Worm (Caenorhabditis elegans) whole organism, young adult: ENCODE measurements around the gene scl-10.

Experiments
- B0019.2 ChIP-seq: fragments of 200-800 bp; sonication (Bioruptor generic); conservative IDR thresholded peaks from 2 replicates; pipeline ENCODE4 v1.3.6; 2022; ENCODE audit warnings: missing genetic modification reagents, missing genetic modification characterization, missing compliant biosample characterization
- B0336.3 ChIP-seq: fragments of 200-800 bp; sonication (Bioruptor generic); IDR thresholded peaks from 2 replicates; pipeline ENCODE4 v1.3.6; 2022; ENCODE audit warnings: missing genetic modification characterization, missing compliant biosample characterization
- C06A6.2 ChIP-seq: fragments of 200-800 bp; sonication (Bioruptor generic); conservative IDR thresholded peaks from 2 replicates; pipeline ENCODE4 v1.3.6; 2022; ENCODE audit warnings: missing genetic modification characterization, missing compliant biosample characterization
- F10E7.11 ChIP-seq: sonication (generic microtip); optimal IDR thresholded peaks from 2 replicates; lab custom pipeline; 2017; ENCODE audit warnings: mild to moderate bottlenecking, missing genetic modification characterization, moderate library complexity, missing compliant biosample characterization
- F33H1.4 ChIP-seq: fragments of 200-800 bp; sonication (Bioruptor generic); IDR thresholded peaks from 2 replicates; pipeline ENCODE4 v1.3.6; 2022; ENCODE audit warnings: missing genetic modification reagents, missing genetic modification characterization, missing compliant biosample characterization
- F37B4.10 ChIP-seq: fragments of 200-800 bp; sonication (Bioruptor generic); IDR thresholded peaks from 2 replicates; pipeline ENCODE4 v1.3.6; 2022; ENCODE audit warnings: missing genetic modification characterization, missing compliant biosample characterization
- K11D2.4 ChIP-seq: fragments of 200-800 bp; sonication (Bioruptor generic); IDR thresholded peaks from 2 replicates; pipeline ENCODE4 v1.3.6; 2022; ENCODE audit warnings: missing genetic modification reagents, missing genetic modification characterization, missing compliant biosample characterization
- akir-1 ChIP-seq: fragments of 200-800 bp; sonication (Bioruptor generic); optimal IDR thresholded peaks from 2 replicates; lab custom pipeline; 2018; ENCODE audit warnings: mild to moderate bottlenecking, missing genetic modification characterization, moderate library complexity, missing compliant biosample characterization
- aptf-2 ChIP-seq: fragments of 200-800 bp; sonication (Bioruptor generic); conservative IDR thresholded peaks from 2 replicates; pipeline ENCODE4 v1.3.6; 2022; ENCODE audit warnings: missing genetic modification reagents, missing genetic modification characterization, missing compliant biosample characterization
- aptf-3 ChIP-seq: fragments of 200-800 bp; sonication (Bioruptor generic); IDR thresholded peaks from 2 replicates; pipeline ENCODE4 v1.3.6; 2022; ENCODE audit warnings: missing genetic modification characterization, missing compliant biosample characterization
- bed-2 ChIP-seq: fragments of 200-800 bp; sonication (Bioruptor generic); IDR thresholded peaks from 2 replicates; pipeline ENCODE4 v1.3.6; 2022; ENCODE audit warnings: missing genetic modification reagents, missing genetic modification characterization, missing compliant biosample characterization
- cebp-2 ChIP-seq: fragments of 200-800 bp; sonication (Bioruptor generic); IDR thresholded peaks from 2 replicates; pipeline ENCODE4 v1.3.6; 2022; ENCODE audit warnings: missing genetic modification characterization, missing compliant biosample characterization
- ceh-91 ChIP-seq: fragments of 200-800 bp; sonication (Bioruptor generic); IDR thresholded peaks from 2 replicates; pipeline ENCODE4 v1.3.6; 2022; ENCODE audit warnings: missing genetic modification reagents, missing genetic modification characterization, missing compliant biosample characterization
- chd-7 ChIP-seq: sonication (generic microtip); optimal IDR thresholded peaks from 2 replicates; lab custom pipeline; 2016; ENCODE audit warnings: mild to moderate bottlenecking, missing genetic modification characterization, moderate library complexity, missing compliant biosample characterization
- die-1 ChIP-seq: sonication (generic microtip); optimal IDR thresholded peaks from 2 replicates; lab custom pipeline; 2016; ENCODE audit warnings: missing genotype, mild to moderate bottlenecking, missing genetic modification characterization, missing compliant biosample characterization
- egl-44 ChIP-seq: fragments of 200-800 bp; sonication (Bioruptor generic); IDR thresholded peaks from 2 replicates; pipeline ENCODE4 v1.3.6; 2022; ENCODE audit warnings: missing genetic modification reagents, missing genetic modification characterization, missing compliant biosample characterization
- gei-17 ChIP-seq: fragments of 200-800 bp; sonication (Bioruptor generic); optimal IDR thresholded peaks from 2 replicates; lab custom pipeline; 2018; ENCODE audit warnings: mild to moderate bottlenecking, missing genetic modification characterization, missing compliant biosample characterization
- hmg-20 ChIP-seq: fragments of 200-800 bp; sonication (Bioruptor generic); IDR thresholded peaks from 2 replicates; pipeline ENCODE4 v1.3.6; 2022; ENCODE audit warnings: missing genetic modification reagents, missing genetic modification characterization, missing compliant biosample characterization
- let-607 ChIP-seq, 2 experiments: fragments of 200-800 bp in 1 of 2; sonication (Bioruptor generic) in 1 of 2; sonication (generic microtip) in 1 of 2; optimal IDR thresholded peaks; 2 replicates each; lab custom pipeline; 2016 to 2018; ENCODE audit warnings: mild to moderate bottlenecking in 2 of 2, missing compliant biosample characterization in 2 of 2, missing genetic modification characterization in 2 of 2, moderate library complexity in 2 of 2, missing genotype in 1 of 2
- lin-40 ChIP-seq: sonication (generic microtip); optimal IDR thresholded peaks from 2 replicates; lab custom pipeline; 2016; ENCODE audit warnings: missing genetic modification characterization, mild to moderate bottlenecking, missing compliant biosample characterization, missing genotype, missing genetic modification reagents
- nfyb-1 ChIP-seq: fragments of 200-800 bp; sonication (Bioruptor generic); IDR thresholded peaks from 2 replicates; pipeline ENCODE4 v1.3.6; 2022; ENCODE audit warnings: missing genetic modification reagents, missing genetic modification characterization, missing compliant biosample characterization
- nhr-27 ChIP-seq: fragments of 200-800 bp; sonication (Bioruptor generic); optimal IDR thresholded peaks from 2 replicates; lab custom pipeline; 2018; ENCODE audit warnings: mild to moderate bottlenecking, missing genetic modification characterization, moderate library complexity, missing compliant biosample characterization
- nhr-80 ChIP-seq: sonication (generic microtip); optimal IDR thresholded peaks from 2 replicates; lab custom pipeline; 2016; ENCODE audit warnings: missing genetic modification characterization, missing compliant biosample characterization
- pha-4 ChIP-seq: fragments of 150-350 bp; sonication (generic microtip); optimal IDR thresholded peaks from 2 replicates; lab custom pipeline; 2014; ENCODE audit warnings: missing biosample characterization, missing genetic modification reagents, missing genetic modification characterization
- snpc-4 ChIP-seq, 5 experiments: fragments of 150-350 bp in 1 of 5; sonication (generic microtip) in 4 of 5; optimal IDR thresholded peaks; 2 replicates each; lab custom pipeline; 2014 to 2018; ENCODE audit warnings: missing genetic modification characterization in 5 of 5, missing biosample characterization in 3 of 5, antibody characterized with exemption in 2 of 5, mild to moderate bottlenecking in 2 of 5, missing compliant biosample characterization in 2 of 5, missing genotype in 2 of 5, moderate library complexity in 2 of 5, missing genetic modification reagents in 1 of 5
- tbp1 ChIP-seq: fragments of 200-800 bp; sonication (Bioruptor generic); optimal IDR thresholded peaks from 2 replicates; lab custom pipeline; 2018; ENCODE audit warnings: mild to moderate bottlenecking, missing genetic modification characterization, missing compliant biosample characterization
- tlf-1 ChIP-seq: fragments of 200-800 bp; sonication (Bioruptor generic); optimal IDR thresholded peaks from 2 replicates; lab custom pipeline; 2018; ENCODE audit warnings: mild to moderate bottlenecking, missing genetic modification characterization, missing compliant biosample characterization
- xnd-1 ChIP-seq: sonication (generic microtip); optimal IDR thresholded peaks from 2 replicates; lab custom pipeline; 2016; ENCODE audit warnings: missing genotype, missing genetic modification reagents, missing genetic modification characterization, missing compliant biosample characterization
- ztf-18 ChIP-seq: sonication (generic microtip); optimal IDR thresholded peaks from 2 replicates; lab custom pipeline; 2016; ENCODE audit warnings: missing genotype, mild to moderate bottlenecking, missing genetic modification characterization, missing compliant biosample characterization
- ztf-22 ChIP-seq: fragments of 200-800 bp; sonication (Bioruptor generic); optimal IDR thresholded peaks from 2 replicates; lab custom pipeline; 2018; ENCODE audit warnings: mild to moderate bottlenecking, missing genetic modification characterization, moderate library complexity, missing compliant biosample characterization
- ztf-25 ChIP-seq: fragments of 200-800 bp; sonication (Bioruptor generic); IDR thresholded peaks from 2 replicates; pipeline ENCODE4 v1.3.6; 2022; ENCODE audit warnings: missing genetic modification reagents, missing genetic modification characterization, missing compliant biosample characterization

The scl-10 gene

ce11 chrIV:13048157-13048556, at the start of gene scl-10:
scl-10 (plus strand) TSS chrIV:13048457.
- TF ChIP-seq die-1 (no peak), xnd-1 (tag; lab: Kevin White, UChicago) (no peak), F33H1.4 (GFP tag; lab: Robert Waterston, UW) (no peak), egl-44 (GFP tag; lab: Robert Waterston, UW) (no peak), ztf-25 (GFP tag; lab: Robert Waterston, UW) (no peak), gei-17 (GFP tag; lab: Kevin White, UChicago) (no peak), F37B4.10 (GFP tag; lab: Robert Waterston, UW) (no peak), cebp-2 (GFP tag; lab: Robert Waterston, UW) (no peak), chd-7 (tag; lab: Kevin White, UChicago) (no peak), ztf-22 (no peak)

- TF ChIP-seq ztf-18 = no peak
- no peak for TF ChIP-seq ceh-91 (GFP tag; lab: Robert Waterston, UW)
- TF ChIP-seq bed-2 = no peak
- TF ChIP-seq B0019.2 (GFP tag; lab: Robert Waterston, UW) = no peak
- no peak for TF ChIP-seq lin-40 (tag; lab: Kevin White, UChicago)
- TF ChIP-seq hmg-20 = no peak
- no peak for TF ChIP-seq tlf-1
- no peak for TF ChIP-seq B0336.3 (GFP tag; lab: Robert Waterston, UW)
- no peak for TF ChIP-seq aptf-3 (GFP tag; lab: Robert Waterston, UW)
Observed at ce11 chrIV:12999087-12999486, 49.2 kb upstream of the scl-10 start.

DNA sequence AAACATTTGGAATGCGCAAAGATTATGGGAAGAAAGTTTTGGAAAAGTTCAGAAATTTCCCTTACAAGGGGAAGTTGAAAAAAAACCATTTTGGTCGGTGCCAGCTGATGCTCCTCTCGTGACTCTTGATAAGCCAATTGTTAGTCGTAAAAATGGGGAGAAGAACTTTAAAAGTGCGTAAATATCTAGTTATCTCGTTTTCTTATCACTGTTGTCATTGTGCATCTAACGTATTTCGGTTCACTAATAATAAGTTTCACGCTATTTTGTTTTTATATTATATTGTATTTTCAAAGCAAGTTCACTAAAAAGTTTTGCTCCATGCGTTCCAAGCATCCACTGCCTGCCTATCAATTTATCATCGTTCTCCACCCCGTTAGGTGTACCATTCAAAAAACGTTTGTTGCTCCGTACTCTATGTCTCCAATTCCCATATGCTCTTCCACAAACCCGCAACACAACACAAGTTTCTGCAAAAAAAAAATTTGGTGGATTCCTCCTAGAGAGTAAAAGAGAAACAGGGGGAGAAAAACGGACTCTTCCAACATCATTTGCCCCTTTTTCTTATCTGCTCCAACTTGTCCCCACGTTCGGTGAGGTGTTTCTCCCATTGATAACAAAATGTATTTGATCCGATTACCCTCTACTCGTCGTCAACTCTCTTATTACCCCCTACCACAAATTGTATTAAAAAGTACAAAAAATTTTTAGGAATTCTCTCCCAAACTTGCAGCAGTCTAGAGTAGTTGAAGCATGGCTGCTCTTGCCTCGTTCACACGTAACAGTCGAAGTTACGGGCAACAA, 39.6 kb upstream of the scl-10 start, which contains the start of gene mbk-2:
TSS of gene mbk-2 (plus strand) at position 754 of the 804 bp plus-strand sequence.
- TF ChIP-seq nhr-80 (tag; lab: Kevin White, UChicago) (peak; percentile 16), pha-4 (no peak)

- TF ChIP-seq let-607 (tag; optimal IDR thresholded peaks at IDR 0.05; lab: Kevin White, UChicago) (no peak), ztf-18 (no peak), C06A6.2 (GFP tag; lab: Robert Waterston, UW) (no peak), aptf-2 (GFP tag; lab: Robert Waterston, UW) (no peak), K11D2.4 (GFP tag; lab: Robert Waterston, UW) (no peak), tbp1 (no peak), akir-1 (GFP tag; lab: Kevin White, UChicago) (no peak), nhr-27 (tag; lab: Kevin White, UChicago) (no peak), F10E7.11 (no peak), snpc-4 (GFP tag; optimal IDR thresholded peaks at IDR 0.05; lab: Kevin White, UChicago) (no peak), snpc-4 (tag; optimal IDR thresholded peaks at IDR 0.05; lab: Kevin White, UChicago) (no peak)
Observed at ce11 chrIV:13009507-13009906, 38.8 kb upstream of the scl-10 start.

DNA sequence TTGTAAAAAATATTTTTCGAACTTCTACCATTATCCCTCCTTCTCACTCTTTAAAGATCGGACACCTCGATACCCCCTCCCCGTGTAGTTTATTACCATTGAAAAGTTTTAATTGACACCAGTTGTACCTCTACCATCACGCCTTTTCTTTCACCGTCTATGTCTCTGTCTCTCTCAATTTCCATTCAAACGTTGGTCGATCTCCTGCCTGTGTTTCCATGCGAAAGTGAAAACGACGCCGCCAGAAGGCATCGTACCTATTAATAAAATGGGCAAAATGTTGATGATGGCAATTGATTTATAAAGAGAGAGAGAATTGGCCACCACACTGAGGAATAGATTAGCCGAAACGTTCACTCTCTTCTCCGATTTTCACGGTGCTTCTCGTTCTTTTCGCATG, 35.0 kb upstream of the scl-10 start:
- TF ChIP-seq nfyb-1 (GFP tag; lab: Robert Waterston, UW) = no peak
- 0 out of 2 replicates have a peak, but pooled peaks have one; percentile 14 for TF ChIP-seq C06A6.2 (GFP tag; lab: Robert Waterston, UW)
- peak; percentile 2 for TF ChIP-seq nhr-80 (tag; lab: Kevin White, UChicago)
